Fruit fly (Drosophila melanogaster): Measurements from ENCODE around the gene Tsen54.

- no peak for TF ChIP-seq CG4318 (GFP tag; optimal IDR thresholded peaks at IDR 0.05)
- no peak for TF ChIP-seq CG6854 (GFP tag; optimal IDR thresholded peaks at IDR 0.05)
- no peak for TF ChIP-seq Blimp-1 (GFP tag; optimal IDR thresholded peaks at IDR 0.05)
- TF ChIP-seq Eip93F (GFP tag; optimal IDR thresholded peaks at IDR 0.05) = no peak
- no peak for TF ChIP-seq ss (GFP tag; optimal IDR thresholded peaks at IDR 0.05)
- TF ChIP-seq Sox102F (GFP tag; optimal IDR thresholded peaks at IDR 0.05) = no peak
- TF ChIP-seq fd85E (GFP tag; optimal IDR thresholded peaks at IDR 0.05) = no peak
- TF ChIP-seq svp (GFP tag) = no peak
- TF ChIP-seq eg (GFP tag; IDR thresholded peaks at IDR 0.05) = no peak
- TF ChIP-seq Ets96B (tag; optimal IDR thresholded peaks at IDR 0.05) = no peak
- TF ChIP-seq Hr39 (GFP tag; optimal IDR thresholded peaks at IDR 0.05) = no peak
Observed at dm6 chr3L:12177301-12177700, 28.5 kb downstream of the Tsen54 start, which contains the start of gene CAH2.

Data from whole organism, prepupa.